Fruit fly (Drosophila melanogaster) whole organism, embryonic: Measurements from ENCODE around the gene QC.
A peak's percentile ranks its signal among the peaks of the same experiment; 100 is the strongest.

Experiments
- Antp ChIP-seq: fragments of 200-800 bp; sonication (Bioruptor generic); optimal IDR thresholded peaks from 3 replicates; lab custom pipeline; 2016; ENCODE audit warnings: missing biosample characterization, missing genetic modification characterization
- Awh ChIP-seq: fragments of 200-800 bp; sonication (Bioruptor generic); IDR thresholded peaks from 2 replicates; pipeline ENCODE4, ENCODE4 v1.3.6; 2022; ENCODE audit warnings: missing biosample characterization, missing genetic modification characterization
- B-H2 ChIP-seq: fragments of 200-800 bp; sonication (Bioruptor generic); optimal IDR thresholded peaks from 2 replicates; lab custom pipeline; 2018; ENCODE audit warnings: missing biosample characterization, mild to moderate bottlenecking, missing genetic modification characterization
- CG10267 ChIP-seq: fragments of 200-800 bp; sonication (Bioruptor generic); optimal IDR thresholded peaks from 2 replicates; lab custom pipeline; 2018; ENCODE audit warnings: missing biosample characterization, mild to moderate bottlenecking, missing genetic modification characterization, moderate library complexity
- CG10321 ChIP-seq: fragments of 200-800 bp; sonication (Bioruptor generic); IDR thresholded peaks from 2 replicates; pipeline ENCODE4 v1.3.6; 2022; ENCODE audit warnings: missing biosample characterization, missing genetic modification characterization
- CG11504 ChIP-seq: fragments of 200-800 bp; sonication (Bioruptor generic); optimal IDR thresholded peaks from 3 replicates; lab custom pipeline; 2019; ENCODE audit warnings: missing biosample characterization, mild to moderate bottlenecking, missing genetic modification characterization, moderate library complexity
- CG11560 ChIP-seq: fragments of 200-800 bp; sonication (Bioruptor generic); IDR thresholded peaks from 3 replicates; pipeline ENCODE4 v1.3.6; 2022; ENCODE audit warnings: missing biosample characterization, missing genetic modification characterization
- CG12299 ChIP-seq: fragments of 200-800 bp; sonication (Bioruptor generic); optimal IDR thresholded peaks from 2 replicates; lab custom pipeline; 2018; ENCODE audit warnings: missing biosample characterization, mild to moderate bottlenecking, missing genetic modification characterization
- CG13287 ChIP-seq: fragments of 200-800 bp; sonication (Bioruptor generic); IDR thresholded peaks from 2 replicates; pipeline ENCODE4 v1.3.6; 2022; ENCODE audit warnings: missing biosample characterization, missing genetic modification characterization; ENCODE audit not compliant: partially characterized antibody
- CG15269 ChIP-seq: fragments of 200-800 bp; sonication (Bioruptor generic); optimal IDR thresholded peaks from 2 replicates; lab custom pipeline; 2018; ENCODE audit warnings: missing biosample characterization, mild to moderate bottlenecking, missing genetic modification characterization, moderate library complexity
- CG17328 ChIP-seq: fragments of 200-800 bp; sonication (Bioruptor generic); IDR thresholded peaks from 2 replicates; pipeline ENCODE4 v1.3.6; 2022; ENCODE audit warnings: missing biosample characterization, missing genetic modification characterization
- CG17829 ChIP-seq: fragments of 200-800 bp; optimal IDR thresholded peaks from 2 replicates; lab custom pipeline; 2019; ENCODE audit warnings: missing biosample characterization, mild to moderate bottlenecking, missing genetic modification characterization, moderate library complexity
- CG1792 ChIP-seq: fragments of 200-800 bp; sonication (Bioruptor generic); optimal IDR thresholded peaks from 2 replicates; lab custom pipeline; 2016; ENCODE audit warnings: missing biosample characterization, missing genetic modification characterization
- CG18476 ChIP-seq: fragments of 200-800 bp; sonication (Bioruptor generic); optimal IDR thresholded peaks from 2 replicates; lab custom pipeline; 2016; ENCODE audit warnings: missing biosample characterization, mild to moderate bottlenecking, missing genetic modification characterization
- CG2199 ChIP-seq: fragments of 200-800 bp; sonication (Bioruptor generic); IDR thresholded peaks from 3 replicates; pipeline ENCODE4 v1.3.6; 2022; ENCODE audit warnings: missing biosample characterization, missing genetic modification characterization
- CG32532 ChIP-seq: fragments of 200-800 bp; sonication (Bioruptor generic); IDR thresholded peaks from 2 replicates; pipeline ENCODE4 v1.3.6; 2022; ENCODE audit warnings: missing biosample characterization, missing genetic modification characterization
- CG5245 ChIP-seq: fragments of 200-800 bp; sonication (Bioruptor generic); optimal IDR thresholded peaks from 3 replicates; lab custom pipeline; 2016; ENCODE audit warnings: missing biosample characterization, missing genetic modification characterization
- CG6689 ChIP-seq: fragments of 200-800 bp; sonication (Bioruptor generic); IDR thresholded peaks from 2 replicates; pipeline ENCODE4 v1.3.6; 2022; ENCODE audit warnings: missing biosample characterization, missing genetic modification characterization
- CG7745 ChIP-seq: fragments of 200-800 bp; sonication (Bioruptor generic); optimal IDR thresholded peaks from 2 replicates; lab custom pipeline; 2018; ENCODE audit warnings: missing biosample characterization, mild to moderate bottlenecking, missing genetic modification characterization, moderate library complexity
- CG8924 ChIP-seq: fragments of 200-800 bp; optimal IDR thresholded peaks from 3 replicates; lab custom pipeline; 2019; ENCODE audit warnings: missing biosample characterization, mild to moderate bottlenecking, missing genetic modification characterization, moderate library complexity
- CG8944 ChIP-seq: fragments of 200-800 bp; sonication (Bioruptor generic); optimal IDR thresholded peaks from 3 replicates; lab custom pipeline; 2016; ENCODE audit warnings: missing biosample characterization, missing genetic modification characterization
- D19B ChIP-seq: fragments of 200-800 bp; sonication (Bioruptor generic); optimal IDR thresholded peaks from 2 replicates; lab custom pipeline; 2017; ENCODE audit warnings: missing biosample characterization, mild to moderate bottlenecking, missing genetic modification characterization
- Drgx ChIP-seq: fragments of 200-800 bp; sonication (Bioruptor generic); IDR thresholded peaks from 2 replicates; pipeline ENCODE4 v1.3.6; 2022; ENCODE audit warnings: missing biosample characterization, missing genetic modification characterization
- Ets65A ChIP-seq: fragments of 200-800 bp; sonication (Bioruptor generic); peaks from one replicate; lab custom pipeline; 2016; ENCODE audit warnings: missing biosample characterization, missing genetic modification characterization
- NC2α ChIP-seq: fragments of 200-800 bp; sonication (Bioruptor generic); optimal IDR thresholded peaks from 2 replicates; lab custom pipeline; 2016; ENCODE audit warnings: missing biosample characterization, missing genetic modification characterization
- Nf-YC ChIP-seq: fragments of 200-800 bp; optimal IDR thresholded peaks from 3 replicates; lab custom pipeline; 2019; ENCODE audit warnings: missing biosample characterization, mild to moderate bottlenecking, missing genetic modification characterization, moderate library complexity
- Pdp1 ChIP-seq, 2 experiments: fragments of 200-800 bp; sonication (Bioruptor generic); optimal IDR thresholded peaks; 3 replicates each; lab custom pipeline; 2016; ENCODE audit warnings: missing biosample characterization in 2 of 2, missing genetic modification characterization in 2 of 2, mild to moderate bottlenecking in 1 of 2, moderate library complexity in 1 of 2
- Ravus ChIP-seq: fragments of 200-800 bp; sonication (Bioruptor generic); IDR thresholded peaks from 2 replicates; pipeline ENCODE4 v1.3.6; 2022; ENCODE audit warnings: missing biosample characterization, missing genetic modification characterization
- Rfx ChIP-seq: fragments of 200-800 bp; sonication (Bioruptor generic); IDR thresholded peaks from 2 replicates; pipeline ENCODE4 v1.3.6; 2022; ENCODE audit warnings: missing biosample characterization, missing genetic modification characterization
- ac ChIP-seq: fragments of 200-800 bp; sonication (Bioruptor generic); optimal IDR thresholded peaks from 3 replicates; lab custom pipeline; 2017; ENCODE audit warnings: missing biosample characterization, mild to moderate bottlenecking, missing genetic modification characterization
- br ChIP-seq: fragments of >200 bp; optimal IDR thresholded peaks from 2 replicates; lab custom pipeline; 2017
- corto ChIP-seq: fragments of 200-800 bp; sonication (Bioruptor generic); optimal IDR thresholded peaks from 2 replicates; lab custom pipeline; 2016; ENCODE audit warnings: missing biosample characterization, mild to moderate bottlenecking, missing genetic modification characterization, moderate library complexity
- da ChIP-seq: fragments of 200-800 bp; sonication (Bioruptor generic); optimal IDR thresholded peaks from 2 replicates; lab custom pipeline; 2016; ENCODE audit warnings: missing biosample characterization, missing genetic modification characterization
- dimm ChIP-seq: fragments of 200-800 bp; sonication (Bioruptor generic); IDR thresholded peaks from 2 replicates; pipeline ENCODE4 v1.3.6; 2022; ENCODE audit warnings: missing biosample characterization, missing genetic modification characterization
- emc ChIP-seq: fragments of 200-800 bp; sonication (Bioruptor generic); optimal IDR thresholded peaks from 2 replicates; lab custom pipeline; 2016; ENCODE audit warnings: missing biosample characterization, missing genetic modification characterization
- fd102C ChIP-seq: fragments of 200-800 bp; sonication (Bioruptor generic); optimal IDR thresholded peaks from 2 replicates; lab custom pipeline; 2018; ENCODE audit warnings: missing biosample characterization, mild to moderate bottlenecking, missing genetic modification characterization, moderate library complexity
- grau ChIP-seq: fragments of 200-800 bp; optimal IDR thresholded peaks from 3 replicates; lab custom pipeline; 2019; ENCODE audit warnings: missing biosample characterization, mild to moderate bottlenecking, missing genetic modification characterization, moderate library complexity
- hkb ChIP-seq, 2 experiments: fragments of 200-800 bp in 1 of 2; fragments of >200 bp in 1 of 2; sonication (Bioruptor generic) in 1 of 2; IDR thresholded peaks in 1 of 2; optimal IDR thresholded peaks in 1 of 2; 2 replicates each; pipeline versions ENCODE4 v1.3.6 to Lab custom; 2017 to 2022; ENCODE audit warnings: missing biosample characterization in 1 of 2, missing genetic modification characterization in 1 of 2
- inv ChIP-seq: fragments of 200-800 bp; sonication (Bioruptor generic); IDR thresholded peaks from 2 replicates; pipeline ENCODE4 v1.3.6; 2022; ENCODE audit warnings: missing biosample characterization, missing genetic modification characterization; ENCODE audit not compliant: partially characterized antibody
- nerfin-2 ChIP-seq: fragments of 200-800 bp; sonication (Bioruptor generic); IDR thresholded peaks from 2 replicates; pipeline ENCODE4 v1.3.6; 2022; ENCODE audit warnings: missing biosample characterization, missing genetic modification characterization; ENCODE audit not compliant: partially characterized antibody
- nom ChIP-seq: fragments of 200-800 bp; sonication (Bioruptor generic); optimal IDR thresholded peaks from 2 replicates; lab custom pipeline; 2017; ENCODE audit warnings: missing biosample characterization, missing genetic modification characterization, mild to moderate bottlenecking, moderate library complexity, missing genetic modification reagents
- pho ChIP-seq: fragments of 200-800 bp; sonication (Bioruptor generic); optimal IDR thresholded peaks from 2 replicates; lab custom pipeline; 2016; ENCODE audit warnings: missing biosample characterization, missing genetic modification characterization
- sens-2 ChIP-seq: fragments of 200-800 bp; sonication (Bioruptor generic); IDR thresholded peaks from 2 replicates; pipeline ENCODE4 v1.3.6; 2022; ENCODE audit warnings: missing biosample characterization, missing genetic modification characterization
- sima ChIP-seq: fragments of 200-800 bp; sonication (Bioruptor generic); optimal IDR thresholded peaks from 2 replicates; lab custom pipeline; 2016; ENCODE audit warnings: missing biosample characterization, missing genetic modification characterization
- slou ChIP-seq: fragments of 200-800 bp; sonication (Bioruptor generic); optimal IDR thresholded peaks from 3 replicates; lab custom pipeline; 2016; ENCODE audit warnings: missing biosample characterization, missing genetic modification characterization
- tap ChIP-seq: fragments of 200-800 bp; optimal IDR thresholded peaks from 3 replicates; lab custom pipeline; 2019; ENCODE audit warnings: missing biosample characterization, mild to moderate bottlenecking, missing genetic modification characterization, moderate library complexity
- tna ChIP-seq: fragments of 200-800 bp; sonication (Bioruptor generic); IDR thresholded peaks from 2 replicates; pipeline ENCODE4 v1.3.6; 2022; ENCODE audit warnings: missing biosample characterization, missing genetic modification characterization; ENCODE audit not compliant: partially characterized antibody
- zf30C ChIP-seq: fragments of 200-800 bp; sonication (Bioruptor generic); optimal IDR thresholded peaks from 3 replicates; lab custom pipeline; 2018; ENCODE audit warnings: missing biosample characterization, mild to moderate bottlenecking, missing genetic modification characterization

QC gene

DNA sequence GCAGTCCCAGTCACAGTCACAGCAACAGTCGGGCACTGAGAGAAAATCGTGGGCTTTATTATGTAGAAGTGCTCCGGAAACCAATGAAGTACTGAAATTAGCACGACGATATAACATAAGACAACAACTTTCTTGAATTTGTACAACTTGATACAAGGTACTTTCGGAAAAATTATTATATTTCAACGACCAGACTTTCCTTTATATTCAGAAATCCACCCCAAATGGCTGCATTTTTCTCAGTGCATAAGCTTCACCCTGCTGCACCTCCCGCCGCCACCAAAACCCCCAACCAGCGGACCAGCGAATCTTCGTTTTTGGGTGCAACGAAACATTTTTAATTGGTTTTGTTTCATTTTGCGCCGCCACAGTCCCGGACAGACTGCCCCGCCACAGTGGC is 39.3 kb downstream of the QC start:
- TF ChIP-seq fd102C (GFP tag; lab: Kevin White, UChicago), result no peak
- peak; percentile 0 for TF ChIP-seq corto (GFP tag; lab: Kevin White, UChicago)
- peak; percentile 42 for TF ChIP-seq nom (GFP tag; lab: Kevin White, UChicago)

DNA sequence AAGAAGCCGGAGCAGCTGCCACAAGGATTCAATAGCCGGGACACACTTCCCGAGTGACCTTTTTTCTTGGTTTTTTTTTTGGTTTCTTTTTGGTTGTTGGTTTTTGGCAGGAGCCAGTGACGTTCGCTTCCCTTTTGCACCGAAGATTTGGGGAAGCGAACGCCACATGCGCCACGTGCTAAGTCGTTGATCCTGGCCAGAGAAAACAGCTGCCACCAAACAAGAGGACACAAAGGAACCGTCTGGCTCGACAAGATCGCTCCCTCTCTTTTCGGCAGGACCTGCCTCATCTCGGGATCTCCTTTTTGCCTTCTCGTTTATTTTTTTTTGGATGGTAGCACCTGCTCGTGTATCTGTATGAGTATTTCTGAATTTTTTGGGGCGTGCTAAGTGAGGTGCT is 43.2 kb downstream of the QC start:
- TF ChIP-seq ac (GFP tag; lab: Kevin White, UChicago), result peak; percentile 94
- 0 out of 3 replicates have a peak, but pooled peaks have one; percentile 8 for TF ChIP-seq CG2199 (GFP tag; lab: Robert Waterston, UW)
- TF ChIP-seq pho (GFP tag; lab: Kevin White, UChicago), result no peak

DNA sequence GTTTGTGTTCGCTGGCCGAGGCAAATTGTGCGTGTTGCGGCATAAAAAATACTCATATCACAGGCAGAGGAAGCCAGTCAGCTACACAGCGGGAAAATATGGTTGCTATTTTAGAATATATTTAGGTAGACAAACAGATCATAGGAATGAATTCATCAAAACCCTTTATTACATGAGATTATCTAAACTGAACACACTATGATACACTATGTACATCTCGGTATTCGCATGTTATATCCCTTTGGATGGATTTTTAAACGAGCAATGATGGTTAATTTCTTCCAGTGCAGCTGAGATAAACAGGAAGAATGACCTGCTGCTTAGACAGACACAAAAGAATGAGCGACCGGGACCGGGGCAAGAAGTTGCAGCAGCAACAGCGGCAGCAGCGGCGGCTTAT is 45.3 kb downstream of the QC start:
- no peak for TF ChIP-seq B-H2 (GFP tag; lab: Kevin White, UChicago)
- TF ChIP-seq Ravus (GFP tag; lab: Robert Waterston, UW), result no peak
- TF ChIP-seq Awh (GFP tag; lab: Robert Waterston, UW), result no peak
- TF ChIP-seq CG15269 (tag; lab: Kevin White, UChicago), result no peak
- no peak for TF ChIP-seq Drgx (GFP tag; lab: Robert Waterston, UW)
- no peak for TF ChIP-seq hkb (optimal IDR thresholded peaks at IDR 0.05; lab: Kevin White, UChicago)
- TF ChIP-seq hkb (GFP tag; IDR thresholded peaks at IDR 0.05; lab: Robert Waterston, UW), result no peak
- TF ChIP-seq inv (GFP tag; lab: Robert Waterston, UW), result no peak
- peak; percentile 9 for TF ChIP-seq CG5245 (GFP tag; lab: Kevin White, UChicago)
- TF ChIP-seq Rfx (GFP tag; lab: Robert Waterston, UW), result no peak
- TF ChIP-seq CG17328 (GFP tag; lab: Robert Waterston, UW), result peak; percentile 35; the same call in 1 of the 2 replicates
- TF ChIP-seq dimm, result no peak
- no peak for TF ChIP-seq CG8944 (GFP tag; lab: Kevin White, UChicago)
- TF ChIP-seq D19B (GFP tag; lab: Kevin White, UChicago), result no peak
- TF ChIP-seq br (lab: Kevin White, UChicago), result no peak
- TF ChIP-seq Ets65A (GFP tag; lab: Kevin White, UChicago), result peak; percentile 4
- TF ChIP-seq emc (GFP tag; lab: Kevin White, UChicago), result no peak
- no peak for TF ChIP-seq CG11560 (tag; lab: Robert Waterston, UW)
- TF ChIP-seq sens-2, result no peak
- TF ChIP-seq nerfin-2 (GFP tag; lab: Robert Waterston, UW), result no peak
- TF ChIP-seq CG12299, result no peak
- TF ChIP-seq CG17829 (tag; lab: Kevin White, UChicago), result peak; percentile 80
- no peak for TF ChIP-seq da (GFP tag; lab: Kevin White, UChicago)
- no peak for TF ChIP-seq sima
- no peak for TF ChIP-seq CG1792 (GFP tag; lab: Kevin White, UChicago)
- no peak for TF ChIP-seq Antp (GFP tag; lab: Kevin White, UChicago)
- TF ChIP-seq CG13287 (GFP tag; lab: Robert Waterston, UW), result no peak
- TF ChIP-seq Pdp1 (GFP tag; optimal IDR thresholded peaks at IDR 0.05; lab: Kevin White, UChicago), result no peak
- TF ChIP-seq tap (tag; lab: Kevin White, UChicago), result no peak
- TF ChIP-seq zf30C (GFP tag; lab: Kevin White, UChicago), result peak; percentile 96
- no peak for TF ChIP-seq CG10321
- peak; percentile 75 for TF ChIP-seq CG10267 (tag; lab: Kevin White, UChicago)
- TF ChIP-seq tna, result no peak
- no peak for TF ChIP-seq CG32532 (GFP tag; lab: Robert Waterston, UW)
- TF ChIP-seq CG7745 (tag; lab: Kevin White, UChicago), result no peak
- TF ChIP-seq grau, result peak; percentile 38
- TF ChIP-seq Nf-YC (tag; lab: Kevin White, UChicago), result no peak
- TF ChIP-seq CG6689 (GFP tag; lab: Robert Waterston, UW), result peak; percentile 44; the same call in 1 of the 2 replicates
- peak; percentile 68 for TF ChIP-seq CG8924
- TF ChIP-seq NC2α (GFP tag; lab: Kevin White, UChicago), result peak; percentile 6
- peak; percentile 21 for TF ChIP-seq CG11504 (tag; lab: Kevin White, UChicago)
- no peak for TF ChIP-seq slou
- no peak for TF ChIP-seq CG18476 (GFP tag; lab: Kevin White, UChicago)
